Worm (Caenorhabditis elegans) whole organism, L4 larva: ENCODE measurements around the gene cyp-37B1.

ENCODE experiments used
- F10B5.3 ChIP-seq: sonication (generic microtip); optimal IDR thresholded peaks from 2 replicates; lab custom pipeline; 2016; ENCODE audit warnings: mild to moderate bottlenecking, missing genetic modification characterization, missing compliant biosample characterization
- arid-1 ChIP-seq: fragments of 200-800 bp; sonication (Bioruptor generic); conservative IDR thresholded peaks from 2 replicates; pipeline ENCODE4 v1.3.6; 2022; ENCODE audit warnings: missing genetic modification reagents, missing genetic modification characterization, missing compliant biosample characterization
- egl-27 ChIP-seq: sonication (generic microtip); optimal IDR thresholded peaks from 3 replicates; lab custom pipeline; 2017; ENCODE audit warnings: missing biosample characterization, missing genetic modification reagents, missing genetic modification characterization
- hlh-11 ChIP-seq: fragments of 200-800 bp; sonication (Bioruptor generic); optimal IDR thresholded peaks from 2 replicates; lab custom pipeline; 2018; ENCODE audit warnings: mild to moderate bottlenecking, missing genetic modification characterization, missing compliant biosample characterization
- lin-15B ChIP-seq: fragments of 150-350 bp; sonication (generic microtip); optimal IDR thresholded peaks from 3 replicates; lab custom pipeline; 2014; ENCODE audit warnings: missing biosample characterization, missing genetic modification characterization
- unc-130 ChIP-seq: sonication (generic microtip); optimal IDR thresholded peaks from 2 replicates; lab custom pipeline; 2016; ENCODE audit warnings: missing genetic modification reagents, missing genetic modification characterization, missing compliant biosample characterization
- unc-39 ChIP-seq: sonication (generic microtip); optimal IDR thresholded peaks from 2 replicates; lab custom pipeline; 2017; ENCODE audit warnings: missing biosample characterization, missing genetic modification characterization
- zag-1 ChIP-seq: fragments of 150-350 bp; optimal IDR thresholded peaks from 2 replicates; lab custom pipeline; 2014; ENCODE audit warnings: missing biosample characterization, missing genetic modification characterization
- zfp-3 ChIP-seq: fragments of 200-800 bp; sonication (Bioruptor generic); conservative IDR thresholded peaks from 2 replicates; pipeline ENCODE4 v1.3.6; 2022; ENCODE audit warnings: missing genetic modification reagents, missing genetic modification characterization, missing compliant biosample characterization

ce11 chrV:16258142-16258541 is 19.8 kb upstream of the cyp-37B1 start, which contains the start of gene nhr-218:
- no peak for TF ChIP-seq zfp-3 (GFP tag; lab: Robert Waterston, UW)
- TF ChIP-seq hlh-11 (tag; lab: Kevin White, UChicago), result no peak
- TF ChIP-seq F10B5.3, result no peak
- TF ChIP-seq zag-1 (tag; lab: Kevin White, UChicago), result no peak
- no peak for TF ChIP-seq unc-39 (tag; lab: Kevin White, UChicago)
- no peak for TF ChIP-seq egl-27 (tag; lab: Kevin White, UChicago)
- TF ChIP-seq lin-15B (tag; lab: Kevin White, UChicago), result no peak
- no peak for TF ChIP-seq unc-130
- no peak for TF ChIP-seq arid-1 (GFP tag; lab: Robert Waterston, UW)
